Fruit fly (Drosophila melanogaster): Measurements from ENCODE around the gene CG2961.

DNA sequence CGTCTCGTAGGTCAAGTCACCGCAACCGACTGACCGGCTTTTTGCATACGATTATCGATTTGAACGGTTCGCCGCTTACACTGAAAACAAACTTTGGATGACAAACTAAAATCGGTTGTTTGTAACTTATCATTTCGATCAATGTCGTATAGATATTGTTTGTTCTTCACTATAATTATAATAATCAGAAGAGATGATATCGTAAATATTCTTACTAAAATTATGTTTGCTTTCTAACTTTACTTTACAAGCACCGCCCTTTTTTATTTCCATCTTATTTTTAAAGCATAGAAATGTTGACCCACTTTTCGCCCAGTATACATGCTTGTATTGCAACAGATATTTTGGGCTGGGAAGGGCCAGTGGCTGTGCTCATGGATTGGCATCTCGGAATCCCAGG, at the start of gene CG2961:
- TF ChIP-seq Myc (optimal IDR thresholded peaks at IDR 0.05) = no peak
- no peak for TF ChIP-seq h (optimal IDR thresholded peaks at IDR 0.05)
- TF ChIP-seq insv (optimal IDR thresholded peaks at IDR 0.05) = no peak

Data from Kc167 (cell line).